Worm (Caenorhabditis elegans) whole organism, L1 larva: ENCODE data around the gene T16H12.2.
A peak's percentile ranks its signal among the peaks of the same experiment; 100 is the strongest.

Experiments used
- C04F5.9 ChIP-seq: sonication (generic microtip); optimal IDR thresholded peaks from 2 replicates; lab custom pipeline; 2016; ENCODE audit warnings: missing genetic modification characterization, missing compliant biosample characterization
- C16A3.4 ChIP-seq: fragments of 150-350 bp; optimal IDR thresholded peaks from 2 replicates; lab custom pipeline; 2014; ENCODE audit warnings: missing biosample characterization, missing genetic modification characterization
- F16B12.6 ChIP-seq: fragments of 150-350 bp; optimal IDR thresholded peaks from 2 replicates; lab custom pipeline; 2014; ENCODE audit warnings: missing biosample characterization, missing genetic modification characterization
- Y116A8C.19 ChIP-seq: sonication (generic microtip); optimal IDR thresholded peaks from 2 replicates; lab custom pipeline; 2016; ENCODE audit warnings: missing compliant biosample characterization, missing genetic modification characterization, borderline replicate concordance
- aha-1 ChIP-seq: fragments of 150-350 bp; optimal IDR thresholded peaks from 2 replicates; lab custom pipeline; 2014; ENCODE audit warnings: missing biosample characterization, missing genetic modification characterization
- alr-1 ChIP-seq: fragments of 200-800 bp; sonication (Bioruptor generic); optimal IDR thresholded peaks from 2 replicates; lab custom pipeline; 2018; ENCODE audit warnings: borderline replicate concordance, mild to moderate bottlenecking, missing genetic modification characterization, missing compliant biosample characterization
- ama-1 ChIP-seq: fragments of 150-350 bp; optimal IDR thresholded peaks from 2 replicates; lab custom pipeline; 2014
- blmp-1 ChIP-seq: fragments of 150-350 bp; optimal IDR thresholded peaks from 2 replicates; lab custom pipeline; 2014; ENCODE audit warnings: missing biosample characterization, missing genetic modification characterization
- ceh-8 ChIP-seq: fragments of 200-800 bp; sonication (Bioruptor generic); optimal IDR thresholded peaks from 2 replicates; lab custom pipeline; 2018; ENCODE audit warnings: mild to moderate bottlenecking, missing genetic modification characterization, moderate library complexity, missing compliant biosample characterization
- ceh-88 ChIP-seq: fragments of 200-800 bp; sonication (Bioruptor generic); IDR thresholded peaks from 2 replicates; pipeline ENCODE4 v1.3.6; 2022; ENCODE audit warnings: missing genetic modification characterization, missing compliant biosample characterization
- ceh-90 ChIP-seq: sonication (generic microtip); optimal IDR thresholded peaks from 2 replicates; lab custom pipeline; 2016; ENCODE audit warnings: missing genetic modification characterization, missing compliant biosample characterization
- dpl-1 ChIP-seq, 3 experiments: fragments of 150-350 bp in 2 of 3; sonication (generic microtip) in 1 of 3; optimal IDR thresholded peaks; 2 replicates each; lab custom pipeline; 2014 to 2017; ENCODE audit warnings: missing biosample characterization in 3 of 3, missing genetic modification characterization in 3 of 3, missing genetic modification reagents in 3 of 3
- dsc-1 ChIP-seq: sonication (generic microtip); optimal IDR thresholded peaks from 2 replicates; lab custom pipeline; 2016; ENCODE audit warnings: mild to moderate bottlenecking, missing genetic modification characterization, missing compliant biosample characterization
- efl-1 ChIP-seq, 4 experiments: fragments of 150-350 bp; optimal IDR thresholded peaks in 3 of 4; peaks in 1 of 4; 1 replicate in 1 of 4; 2 replicates in 3 of 4; lab custom pipeline; 2014; ENCODE audit warnings: missing biosample characterization in 2 of 4, missing genetic modification characterization in 2 of 4, missing genetic modification reagents in 2 of 4
- efl-3 ChIP-seq: fragments of 200-800 bp; sonication (Bioruptor generic); optimal IDR thresholded peaks from 2 replicates; lab custom pipeline; 2018; ENCODE audit warnings: mild to moderate bottlenecking, missing genetic modification characterization, missing compliant biosample characterization
- egl-27 ChIP-seq, 2 experiments: fragments of 150-350 bp in 1 of 2; sonication (generic microtip); optimal IDR thresholded peaks; 3 replicates each; lab custom pipeline; 2017 to 2018; ENCODE audit warnings: missing biosample characterization in 2 of 2, missing genetic modification characterization in 2 of 2, missing genetic modification reagents in 2 of 2
- elt-2 ChIP-seq: sonication (generic microtip); optimal IDR thresholded peaks from 2 replicates; lab custom pipeline; 2016; ENCODE audit warnings: missing genetic modification characterization, mild to moderate bottlenecking, inconsistent platforms, missing compliant biosample characterization, missing genetic modification reagents
- elt-3 ChIP-seq, 6 experiments: fragments of 150-350 bp in 1 of 6; sonication (generic microtip); optimal IDR thresholded peaks; 2 replicates each; lab custom pipeline; 2017 to 2018; ENCODE audit warnings: missing biosample characterization in 6 of 6, missing genetic modification characterization in 6 of 6, inconsistent platforms in 1 of 6
- ets-5 ChIP-seq: fragments of 200-800 bp; sonication (Bioruptor generic); IDR thresholded peaks from 2 replicates; pipeline ENCODE4 v1.3.6; 2022; ENCODE audit warnings: missing genetic modification characterization, missing compliant biosample characterization
- fkh-8 ChIP-seq: sonication (generic microtip); optimal IDR thresholded peaks from 2 replicates; lab custom pipeline; 2016; ENCODE audit warnings: mild to moderate bottlenecking, missing genetic modification characterization, missing compliant biosample characterization
- fos-1 ChIP-seq: fragments of 150-350 bp; optimal IDR thresholded peaks from 2 replicates; lab custom pipeline; 2014; ENCODE audit warnings: missing biosample characterization, missing genetic modification characterization
- hlh-4 ChIP-seq: sonication (generic microtip); optimal IDR thresholded peaks from 2 replicates; lab custom pipeline; 2016; ENCODE audit warnings: mild to moderate bottlenecking, missing genetic modification characterization, missing compliant biosample characterization
- hpl-2 ChIP-seq: fragments of 150-350 bp; optimal IDR thresholded peaks from 2 replicates; lab custom pipeline; 2014; ENCODE audit warnings: missing biosample characterization, missing genetic modification reagents, missing genetic modification characterization
- irx-1 ChIP-seq: sonication (generic microtip); optimal IDR thresholded peaks from 2 replicates; lab custom pipeline; 2016; ENCODE audit warnings: missing genetic modification characterization, missing compliant biosample characterization
- lin-13 ChIP-seq: fragments of 150-350 bp; optimal IDR thresholded peaks from 2 replicates; lab custom pipeline; 2014; ENCODE audit warnings: missing biosample characterization, missing genetic modification reagents, missing genetic modification characterization
- lin-15B ChIP-seq: fragments of 150-350 bp; sonication (generic microtip); optimal IDR thresholded peaks from 3 replicates; lab custom pipeline; 2014; ENCODE audit warnings: missing biosample characterization, missing genetic modification characterization
- lin-35 ChIP-seq, 2 experiments: fragments of 150-350 bp; optimal IDR thresholded peaks; 2 replicates each; lab custom pipeline; 2014; ENCODE audit warnings: missing biosample characterization in 2 of 2, missing genetic modification characterization in 2 of 2, missing genetic modification reagents in 2 of 2
- lin-39 ChIP-seq: fragments of 150-350 bp; optimal IDR thresholded peaks from 2 replicates; lab custom pipeline; 2014; ENCODE audit warnings: missing biosample characterization, missing genetic modification reagents, missing genetic modification characterization
- lsy-2 ChIP-seq, 2 experiments: fragments of 150-350 bp; optimal IDR thresholded peaks; 2 replicates each; lab custom pipeline; 2014; ENCODE audit warnings: missing biosample characterization in 2 of 2, missing genetic modification characterization in 2 of 2
- mab-9 ChIP-seq: fragments of 200-800 bp; sonication (Bioruptor generic); IDR thresholded peaks from 2 replicates; pipeline ENCODE4 v1.3.6; 2022; ENCODE audit warnings: missing genetic modification reagents, missing genetic modification characterization, missing compliant biosample characterization
- mdl-1 ChIP-seq, 2 experiments: fragments of 150-350 bp; optimal IDR thresholded peaks; 2 replicates each; lab custom pipeline; 2014 to 2017; ENCODE audit warnings: missing biosample characterization in 2 of 2, missing genetic modification characterization in 2 of 2, inconsistent platforms in 1 of 2
- mef-2 ChIP-seq: fragments of 150-350 bp; optimal IDR thresholded peaks from 2 replicates; lab custom pipeline; 2014; ENCODE audit warnings: missing biosample characterization, missing genetic modification characterization
- nhr-11 ChIP-seq: fragments of 150-350 bp; optimal IDR thresholded peaks from 2 replicates; lab custom pipeline; 2014; ENCODE audit warnings: missing biosample characterization, missing genetic modification characterization
- nhr-12 ChIP-seq: sonication (generic microtip); optimal IDR thresholded peaks from 2 replicates; lab custom pipeline; 2017; ENCODE audit warnings: missing biosample characterization, missing genetic modification characterization
- nhr-237 ChIP-seq: fragments of 150-350 bp; optimal IDR thresholded peaks from 2 replicates; lab custom pipeline; 2014; ENCODE audit warnings: missing biosample characterization, missing genetic modification characterization
- nhr-28 ChIP-seq: fragments of 150-350 bp; optimal IDR thresholded peaks from 2 replicates; lab custom pipeline; 2014; ENCODE audit warnings: missing biosample characterization, missing genetic modification characterization
- nhr-47 ChIP-seq: sonication (generic microtip); optimal IDR thresholded peaks from 2 replicates; lab custom pipeline; 2016; ENCODE audit warnings: mild to moderate bottlenecking, missing genetic modification characterization, moderate library complexity, missing compliant biosample characterization
- nhr-76 ChIP-seq: sonication (generic microtip); optimal IDR thresholded peaks from 2 replicates; lab custom pipeline; 2017; ENCODE audit warnings: missing biosample characterization, missing genetic modification characterization
- nhr-77 ChIP-seq: fragments of 150-350 bp; optimal IDR thresholded peaks from 2 replicates; lab custom pipeline; 2014; ENCODE audit warnings: missing biosample characterization, missing genetic modification characterization
- nhr-84 ChIP-seq: sonication (generic microtip); optimal IDR thresholded peaks from 2 replicates; lab custom pipeline; 2017; ENCODE audit warnings: missing biosample characterization, missing genetic modification characterization
- nhr-85 ChIP-seq: sonication (generic microtip); peaks from one replicate; lab custom pipeline; 2016; ENCODE audit warnings: missing genetic modification characterization, inconsistent platforms, missing compliant biosample characterization
- nhr-90 ChIP-seq: sonication (generic microtip); optimal IDR thresholded peaks from 2 replicates; lab custom pipeline; 2016; ENCODE audit warnings: mild to moderate bottlenecking, missing genetic modification characterization, missing compliant biosample characterization; ENCODE audit not compliant: poor library complexity
- pag-3 ChIP-seq: sonication (generic microtip); optimal IDR thresholded peaks from 2 replicates; lab custom pipeline; 2017; ENCODE audit warnings: missing genetic modification characterization, mild to moderate bottlenecking, missing compliant biosample characterization, antibody characterized with exemption, borderline replicate concordance; ENCODE audit not compliant: insufficient read depth
- rnt-1 ChIP-seq: sonication (generic microtip); optimal IDR thresholded peaks from 2 replicates; lab custom pipeline; 2016; ENCODE audit warnings: mild to moderate bottlenecking, missing genetic modification characterization, moderate library complexity, missing compliant biosample characterization
- snu-23 ChIP-seq: sonication (generic microtip); optimal IDR thresholded peaks from 2 replicates; lab custom pipeline; 2016; ENCODE audit warnings: missing genetic modification characterization, missing compliant biosample characterization
- sox-4 ChIP-seq: sonication (generic microtip); optimal IDR thresholded peaks from 2 replicates; lab custom pipeline; 2016; ENCODE audit warnings: missing genetic modification characterization, missing compliant biosample characterization
- swsn-7 ChIP-seq: sonication (generic microtip); optimal IDR thresholded peaks from 2 replicates; lab custom pipeline; 2016; ENCODE audit warnings: missing genetic modification characterization, missing compliant biosample characterization
- tbx-2 ChIP-seq: sonication (generic microtip); optimal IDR thresholded peaks from 2 replicates; lab custom pipeline; 2016; ENCODE audit warnings: missing genetic modification characterization, missing compliant biosample characterization
- unc-130 ChIP-seq: fragments of 150-350 bp; optimal IDR thresholded peaks from 2 replicates; lab custom pipeline; 2017; ENCODE audit warnings: missing biosample characterization, missing genetic modification characterization, inconsistent platforms
- unc-30 ChIP-seq: sonication (generic microtip); optimal IDR thresholded peaks from 2 replicates; lab custom pipeline; 2017; ENCODE audit warnings: missing biosample characterization, missing genetic modification characterization
- unc-62 ChIP-seq: fragments of 150-350 bp; optimal IDR thresholded peaks from 2 replicates; lab custom pipeline; 2014; ENCODE audit warnings: missing biosample characterization, missing genetic modification reagents, missing genetic modification characterization
- unc-86 ChIP-seq: sonication (generic microtip); optimal IDR thresholded peaks from 2 replicates; lab custom pipeline; 2016; ENCODE audit warnings: missing genetic modification characterization, missing compliant biosample characterization
- vab-15 ChIP-seq: sonication (generic microtip); optimal IDR thresholded peaks from 2 replicates; lab custom pipeline; 2017; ENCODE audit warnings: missing genotype, mild to moderate bottlenecking, missing genetic modification characterization, missing compliant biosample characterization
- ztf-4 ChIP-seq: fragments of 150-350 bp; optimal IDR thresholded peaks from 2 replicates; lab custom pipeline; 2014; ENCODE audit warnings: missing biosample characterization, missing genetic modification characterization

The T16H12.2 gene

ce11 chrIII:10064140-10064539 is 21.9 kb upstream of the T16H12.2 start, which contains the start of gene ekl-6 (continued):
- TF ChIP-seq dsc-1 (tag; lab: Kevin White, UChicago) (peak; percentile 79), nhr-85 (tag; lab: Kevin White, UChicago) (peak; percentile 92), aha-1 (no peak), lin-35 (GFP tag; optimal IDR thresholded peaks at IDR 0.05; lab: Kevin White, UChicago) (peak; percentile 39 to 41), ets-5 (GFP tag; lab: Robert Waterston, UW) (no peak), lin-15B (tag; lab: Kevin White, UChicago) (no peak), mdl-1 (tag; optimal IDR thresholded peaks at IDR 0.05; lab: Kevin White, UChicago) (no peak), mab-9 (GFP tag; lab: Robert Waterston, UW) (no peak), nhr-11 (tag; lab: Kevin White, UChicago) (no peak), nhr-76 (tag; lab: Kevin White, UChicago) (no peak), ceh-8 (GFP tag; lab: Kevin White, UChicago) (peak; percentile 30), ceh-90 (peak; percentile 90), hlh-4 (no peak), snu-23 (GFP tag; lab: Kevin White, UChicago) (no peak), unc-62 (GFP tag; lab: Kevin White, UChicago) (no peak), egl-27 (tag; optimal IDR thresholded peaks at IDR 0.05; lab: Kevin White, UChicago) (no peak), sox-4 (tag; lab: Kevin White, UChicago) (peak; percentile 82), dpl-1 (GFP tag; optimal IDR thresholded peaks at IDR 0.05; lab: Kevin White, UChicago) (peak; percentile 22 to 56 (median 55)), pag-3 (tag; lab: Kevin White, UChicago) (no peak), nhr-90 (tag; lab: Kevin White, UChicago) (peak; percentile 87), hpl-2 (GFP tag; lab: Kevin White, UChicago) (no peak), unc-86 (peak; percentile 60), lsy-2 (tag; optimal IDR thresholded peaks at IDR 0.05; lab: Kevin White, UChicago) (peak in 1 of 2 experiments; percentile 71), nhr-12 (tag; lab: Kevin White, UChicago) (no peak), elt-3 (tag; optimal IDR thresholded peaks at IDR 0.05; lab: Kevin White, UChicago) (no peak), Y116A8C.19 (tag; lab: Kevin White, UChicago) (peak; percentile 48), lin-39 (tag; lab: Kevin White, UChicago) (no peak), fos-1 (no peak), alr-1 (no peak), ceh-88 (GFP tag; lab: Robert Waterston, UW) (no peak), rnt-1 (peak; percentile 97), efl-1 (optimal IDR thresholded peaks at IDR 0.05; lab: Kevin White, UChicago) (peak; percentile 44 to 67), efl-1 (GFP tag; optimal IDR thresholded peaks at IDR 0.05 in 1 of 2; lab: Kevin White, UChicago) (peak; percentile 56 to 93), unc-130 (no peak), C16A3.4 (tag; lab: Kevin White, UChicago) (peak; percentile 1), tbx-2 (peak; percentile 80), mef-2 (tag; lab: Kevin White, UChicago) (no peak), lin-13 (GFP tag; lab: Kevin White, UChicago) (peak; percentile 25), nhr-28 (no peak), blmp-1 (tag; lab: Kevin White, UChicago) (no peak), unc-30 (tag; lab: Kevin White, UChicago) (no peak), ama-1 (lab: Kevin White, UChicago) (no peak), nhr-77 (tag; lab: Kevin White, UChicago) (peak; percentile 21), C04F5.9 (tag; lab: Kevin White, UChicago) (peak; percentile 81), fkh-8 (tag; lab: Kevin White, UChicago) (peak; percentile 40), elt-2 (tag; lab: Kevin White, UChicago) (peak; percentile 37), efl-3 (GFP tag; lab: Kevin White, UChicago) (no peak), ztf-4 (tag; lab: Kevin White, UChicago) (no peak), nhr-84 (tag; lab: Kevin White, UChicago) (no peak), irx-1 (tag; lab: Kevin White, UChicago) (peak; percentile 90), nhr-47 (tag; lab: Kevin White, UChicago) (peak; percentile 80), F16B12.6 (tag; lab: Kevin White, UChicago) (peak; percentile 14), vab-15 (tag; lab: Kevin White, UChicago) (no peak), swsn-7 (tag; lab: Kevin White, UChicago) (peak; percentile 69), nhr-237 (tag; lab: Kevin White, UChicago) (no peak)
